Worm (Caenorhabditis elegans): ENCODE results near the gene B0024.4.
"Not testable (repeated sequence)": the region's sequence is repeated elsewhere in the genome, so short reads cannot be mapped to it uniquely, and the experiment has no call there.

The B0024.4 gene

ce11 chrV:10338305-10338992 is 41.2 kb downstream of the B0024.4 start, which contains the start of gene arx-2:
Gene arx-2 (minus strand): TSS chrV:10338355.
- TF ChIP-seq sem-4 (tag; optimal IDR thresholded peaks at IDR 0.05) (no peak), nhr-21 (tag; optimal IDR thresholded peaks at IDR 0.05) (no peak), Y55F3AM.14 (GFP tag; optimal IDR thresholded peaks at IDR 0.05) (no peak), skn-1 (tag; optimal IDR thresholded peaks at IDR 0.05) (no peak), R02D3.7 (tag; optimal IDR thresholded peaks at IDR 0.05) (no peak), lin-39 (tag; optimal IDR thresholded peaks at IDR 0.05) (no peak), nhr-25 (tag; optimal IDR thresholded peaks at IDR 0.05) (no peak), ztf-11 (tag; optimal IDR thresholded peaks at IDR 0.05) (no peak), zag-1 (tag; optimal IDR thresholded peaks at IDR 0.05) (no peak), fos-1 (tag; optimal IDR thresholded peaks at IDR 0.05) (peak; percentile 32), ceh-82 (tag; optimal IDR thresholded peaks at IDR 0.05) (no peak), C34F6.9 (tag; optimal IDR thresholded peaks at IDR 0.05) (peak; percentile 65), nhr-10 (tag; optimal IDR thresholded peaks at IDR 0.05) (no peak), lsy-2 (tag; optimal IDR thresholded peaks at IDR 0.05) (peak in 1 of 2 experiments; percentile 66), nhr-237 (tag; optimal IDR thresholded peaks at IDR 0.05) (no peak), ztf-1 (GFP tag; conservative IDR thresholded peaks at IDR 0.05) (no peak), dmd-4 (tag; optimal IDR thresholded peaks at IDR 0.05) (no peak), ama-1 (optimal IDR thresholded peaks at IDR 0.05) (no peak), ZK546.5 (tag; optimal IDR thresholded peaks at IDR 0.05) (no peak), lin-13 (GFP tag; optimal IDR thresholded peaks at IDR 0.05) (peak; percentile 30), gmeb-1 (tag; optimal IDR thresholded peaks at IDR 0.05) (no peak), mdl-1 (tag; optimal IDR thresholded peaks at IDR 0.05) (no peak), nhr-77 (tag; optimal IDR thresholded peaks at IDR 0.05) (no peak), mab-5 (tag; optimal IDR thresholded peaks at IDR 0.05) (no peak), snpc-4 (tag; optimal IDR thresholded peaks at IDR 0.05) (no peak), peb-1 (tag; optimal IDR thresholded peaks at IDR 0.05) (no peak), nhr-11 (tag; optimal IDR thresholded peaks at IDR 0.05) (no peak), alr-1 (tag; optimal IDR thresholded peaks at IDR 0.05) (no peak), F13H6.1 (tag; optimal IDR thresholded peaks at IDR 0.05) (no peak)

DNA sequence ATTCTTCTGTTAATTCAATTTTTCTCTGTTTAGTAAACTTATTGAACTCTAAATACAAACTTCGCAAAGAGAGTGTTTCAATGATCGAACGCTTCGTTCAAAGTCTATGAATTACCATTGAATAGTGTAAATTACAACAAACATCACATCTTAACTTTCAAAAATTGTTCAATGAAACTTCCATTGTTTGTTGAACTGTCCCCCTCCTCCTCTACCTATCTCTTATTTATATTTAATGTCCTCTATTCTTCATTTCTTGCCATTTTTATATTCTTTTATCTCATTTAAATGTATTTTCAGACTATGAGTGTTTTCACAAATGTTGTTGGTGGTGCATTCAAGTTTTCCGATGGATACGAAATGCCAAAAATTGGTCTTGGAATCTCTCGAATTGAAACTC is 42.0 kb downstream of the B0024.4 start, which contains the start of gene K07C5.2:
K07C5.2 (plus strand) TSS at position 301 of the 400 bp plus-strand sequence.
- TF ChIP-seq F13H6.1 (tag; optimal IDR thresholded peaks at IDR 0.05) (no peak), nhr-10 (tag; optimal IDR thresholded peaks at IDR 0.05) (no peak), nhr-21 (tag; optimal IDR thresholded peaks at IDR 0.05) (no peak), mdl-1 (tag; optimal IDR thresholded peaks at IDR 0.05) (no peak), crh-2 (tag; optimal IDR thresholded peaks at IDR 0.05) (no peak), aly-2 (tag; optimal IDR thresholded peaks at IDR 0.05) (no peak), nhr-23 (tag; optimal IDR thresholded peaks at IDR 0.05) (no peak), peb-1 (tag; optimal IDR thresholded peaks at IDR 0.05) (no peak), ztf-1 (GFP tag; conservative IDR thresholded peaks at IDR 0.05) (no peak), egl-27 (tag; optimal IDR thresholded peaks at IDR 0.05) (no peak), fos-1 (tag; optimal IDR thresholded peaks at IDR 0.05) (no peak), ZK546.5 (tag; optimal IDR thresholded peaks at IDR 0.05) (no peak)

DNA sequence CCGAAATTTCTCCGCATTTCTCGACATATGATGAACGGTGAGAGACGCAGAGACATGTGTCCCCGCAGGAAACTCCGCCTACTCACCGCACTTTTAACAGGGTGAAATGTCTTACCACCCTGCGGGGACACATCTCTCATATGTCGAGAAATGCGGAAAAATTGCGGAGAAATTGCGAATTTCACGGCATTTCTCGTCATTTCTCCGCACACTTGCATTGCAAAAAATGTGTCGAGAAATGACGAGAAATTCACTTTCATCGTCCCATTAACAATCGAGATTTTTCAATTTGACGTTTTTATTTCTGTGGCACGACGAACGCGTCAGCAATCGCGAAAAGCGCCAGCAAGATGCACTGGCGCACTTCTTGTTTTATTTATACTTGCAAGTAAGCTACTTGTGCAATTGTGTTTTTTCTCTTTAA is 44.7 kb downstream of the B0024.4 start, which contains the start of gene K07C5.13:
K07C5.13 (plus strand) TSS at position 151 of the 424 bp plus-strand sequence.
- TF ChIP-seq Y55F3AM.14 (GFP tag; optimal IDR thresholded peaks at IDR 0.05) (peak; percentile 33), gmeb-1 (tag; optimal IDR thresholded peaks at IDR 0.05) (peak; percentile 69), F13H6.1 (tag; optimal IDR thresholded peaks at IDR 0.05) (peak; percentile 77), lin-13 (GFP tag; optimal IDR thresholded peaks at IDR 0.05) (peak; percentile 62), unc-55 (GFP tag; optimal IDR thresholded peaks at IDR 0.05) (peak; percentile 42), blmp-1 (tag; optimal IDR thresholded peaks at IDR 0.05; ENCODE audit: insufficient read depth) (peak; percentile 4), sem-4 (tag; optimal IDR thresholded peaks at IDR 0.05) (peak; percentile 55), nhr-129 (tag; optimal IDR thresholded peaks at IDR 0.05) (peak; percentile 45), sma-3 (GFP tag; optimal IDR thresholded peaks at IDR 0.05) (peak; percentile 66), lsy-2 (tag; optimal IDR thresholded peaks at IDR 0.05) (peak; percentile 42 to 61), nhr-25 (tag; optimal IDR thresholded peaks at IDR 0.05) (peak; percentile 27), sma-9 (GFP tag; optimal IDR thresholded peaks at IDR 0.05) (peak; percentile 74), mab-5 (tag; optimal IDR thresholded peaks at IDR 0.05) (peak; percentile 30), crh-2 (tag; optimal IDR thresholded peaks at IDR 0.05) (peak; percentile 31), C34F6.9 (tag; optimal IDR thresholded peaks at IDR 0.05) (peak; percentile 36)
- not testable (repeated sequence) for TF ChIP-seq sma-9 (tag; optimal IDR thresholded peaks at IDR 0.05)

Data from whole organism, L2 larva.